Worm (Caenorhabditis elegans) whole organism, midembryonic: ENCODE measurements around the gene F22B8.3.

Experiments used
- T22C8.4 ChIP-seq: fragments of 200-800 bp; sonication (Bioruptor generic); IDR thresholded peaks from 2 replicates; pipeline ENCODE4 v1.3.6; 2022; ENCODE audit warnings: missing genetic modification characterization, missing compliant biosample characterization
- cog-1 ChIP-seq: sonication (generic microtip); optimal IDR thresholded peaks from 2 replicates; lab custom pipeline; 2016; ENCODE audit warnings: missing genetic modification characterization, missing compliant biosample characterization
- flt-1 ChIP-seq: fragments of 200-800 bp; sonication (Bioruptor generic); IDR thresholded peaks from 2 replicates; pipeline ENCODE4 v1.3.6; 2022; ENCODE audit warnings: missing genetic modification characterization, missing compliant biosample characterization
- klf-2 ChIP-seq: fragments of 200-800 bp; sonication (Bioruptor generic); conservative IDR thresholded peaks from 2 replicates; pipeline ENCODE4 v1.3.6; 2022; ENCODE audit warnings: missing genetic modification reagents, missing genetic modification characterization, missing compliant biosample characterization
- med-1 ChIP-seq: sonication (generic microtip); optimal IDR thresholded peaks from 2 replicates; lab custom pipeline; 2017; ENCODE audit warnings: missing genetic modification characterization, mild to moderate bottlenecking, missing compliant biosample characterization, antibody characterized with exemption, missing genetic modification reagents; ENCODE audit not compliant: insufficient read depth
- ref-1 ChIP-seq: fragments of 200-800 bp; sonication (Bioruptor generic); conservative IDR thresholded peaks from 2 replicates; pipeline ENCODE4 v1.3.6; 2022; ENCODE audit warnings: missing genetic modification reagents, missing genetic modification characterization, missing compliant biosample characterization
- tab-1 ChIP-seq: fragments of 200-800 bp; sonication (Bioruptor generic); IDR thresholded peaks from 2 replicates; pipeline ENCODE4 v1.3.6; 2022; ENCODE audit warnings: missing genetic modification characterization, missing compliant biosample characterization
- ztf-29 ChIP-seq: fragments of 200-800 bp; sonication (Bioruptor generic); IDR thresholded peaks from 2 replicates; pipeline ENCODE4 v1.3.6; 2022; ENCODE audit warnings: missing genetic modification reagents, missing genetic modification characterization, missing compliant biosample characterization

ce11 chrV:16124739-16125138 lies 34.0 kb downstream of the F22B8.3 start, which contains the start of gene nhr-111:
- TF ChIP-seq tab-1 (GFP tag; lab: Robert Waterston, UW) (no peak), med-1 (GFP tag; lab: Kevin White, UChicago) (no peak), klf-2 (GFP tag; lab: Robert Waterston, UW) (no peak), ztf-29 (GFP tag; lab: Robert Waterston, UW) (no peak), flt-1 (GFP tag; lab: Robert Waterston, UW) (no peak), T22C8.4 (GFP tag; lab: Robert Waterston, UW) (no peak), ref-1 (GFP tag; lab: Robert Waterston, UW) (no peak), cog-1 (no peak)
